Fruit fly (Drosophila melanogaster) whole organism, larva: Measurements from ENCODE around the gene CG7914.

Source experiments
- noc ChIP-seq: fragments of 200-800 bp; sonication (Bioruptor generic); optimal IDR thresholded peaks from 3 replicates; lab custom pipeline; 2019; ENCODE audit warnings: missing biosample characterization, mild to moderate bottlenecking, missing genetic modification characterization, moderate library complexity

The CG7914 gene

DNA sequence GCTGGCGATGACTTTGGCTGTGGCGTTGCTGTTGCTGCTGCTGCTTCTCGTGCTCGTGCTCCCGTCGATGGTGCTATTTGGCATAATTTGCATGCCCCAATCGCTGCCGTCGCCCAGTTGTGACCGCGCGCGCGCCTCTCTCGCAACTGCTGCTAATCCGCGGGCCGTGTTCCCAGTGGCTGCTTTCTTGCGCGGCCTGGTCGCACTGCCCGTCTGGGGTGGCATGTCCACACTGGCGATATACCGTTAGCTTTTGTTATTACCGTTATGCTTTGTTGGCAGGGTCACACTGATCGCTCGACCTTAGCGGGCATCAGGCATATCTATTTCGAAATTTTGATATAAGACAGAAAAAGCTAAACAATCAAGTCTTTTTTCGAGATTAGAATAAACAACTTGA, 8.4 kb upstream of the CG7914 start, which contains the start of gene CG7990:
TSS of gene CG7990 (minus strand) at position 350 of the 400 bp plus-strand sequence.
- no peak for TF ChIP-seq noc

- no peak for TF ChIP-seq noc
Observed at dm6 chrX:19191597-19191996, 1.7 kb downstream of the CG7914 start.

DNA sequence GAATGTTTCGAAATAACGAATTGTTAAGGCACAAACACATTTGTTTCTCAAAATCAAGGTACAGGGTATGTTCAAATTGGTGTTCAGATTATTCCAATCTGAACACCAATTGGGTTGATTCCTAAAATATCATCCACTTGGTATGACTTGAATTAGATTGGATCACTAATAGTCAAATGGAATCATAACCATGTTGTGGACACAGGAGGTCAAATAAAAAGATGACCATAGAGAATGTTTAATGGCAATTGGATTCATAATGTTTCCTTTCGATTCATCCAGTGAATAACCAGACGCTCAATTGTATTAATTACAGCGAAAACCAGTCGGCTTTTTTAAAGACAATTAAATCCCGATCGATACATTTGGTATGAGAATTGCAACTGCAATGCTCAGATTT, 2.2 kb downstream of the CG7914 start:
- no peak for TF ChIP-seq noc

dm6 chrX:19189903-19190302, 3.3 kb downstream of the CG7914 start, which contains the start of gene HP1D3csd:
TSS of gene HP1D3csd (plus strand) at chrX:19190214.
- no peak for TF ChIP-seq noc

DNA sequence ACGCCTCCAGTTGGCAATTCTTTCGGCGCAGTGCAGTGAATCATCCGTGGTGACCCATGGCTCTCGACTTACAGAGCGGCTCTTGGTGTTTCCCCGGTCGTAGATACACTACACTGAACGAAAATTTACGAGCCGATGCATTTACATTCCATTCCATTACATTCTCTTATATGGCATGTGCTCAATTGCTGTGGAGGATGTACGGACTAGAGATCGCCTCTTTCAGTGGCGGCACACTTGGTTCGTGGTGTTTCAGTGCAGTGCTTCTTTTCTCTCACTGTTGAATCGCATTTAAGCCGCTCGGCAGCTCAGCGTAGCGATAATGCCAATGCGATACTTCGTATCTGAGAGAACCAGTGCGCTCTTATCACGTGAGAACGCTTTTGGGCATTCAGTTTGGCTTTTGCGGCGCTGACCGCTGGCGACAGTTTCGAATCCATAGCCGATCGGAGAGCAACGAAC, 5.6 kb downstream of the CG7914 start, which contains the start of gene Mec2:
TSS of gene Mec2 (plus strand) at position 412 of the 462 bp plus-strand sequence.
- TF ChIP-seq noc: peak; percentile 21

- TF ChIP-seq noc: no peak
Observed at dm6 chrX:19183121-19183520, 10.1 kb downstream of the CG7914 start, which contains the start of gene CG33253. TSS of gene CG33253 (plus strand) at chrX:19183421.

DNA sequence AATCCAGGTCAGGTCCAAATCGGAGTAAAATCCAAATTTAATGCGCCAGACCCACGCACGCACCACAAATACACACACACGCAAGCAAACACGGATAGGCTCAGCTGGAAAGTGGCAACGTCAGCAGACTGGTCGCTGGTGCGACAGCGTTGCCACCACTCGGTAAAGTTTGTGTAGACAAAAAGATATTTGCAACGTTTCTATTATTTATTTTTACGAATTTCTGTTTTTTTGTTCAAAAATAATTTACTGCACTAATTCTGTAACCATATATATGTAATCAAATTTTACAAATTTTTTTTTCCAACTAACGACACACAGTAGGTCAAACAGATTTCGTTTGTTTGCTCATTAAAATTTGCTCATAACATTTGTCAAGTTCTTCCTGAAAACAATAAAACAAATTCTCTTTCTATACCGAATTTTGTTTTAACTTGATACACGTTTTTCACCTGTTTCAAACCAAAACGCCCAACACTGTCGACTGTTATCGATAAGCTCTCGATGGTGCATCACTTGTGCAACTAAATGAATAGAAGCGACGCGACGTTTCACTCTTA, 13.5 kb downstream of the CG7914 start, which contains the start of the genes CG7556 and CG7453:
TSS of gene CG7556 (minus strand) at position 135 of the 560 bp plus-strand sequence.
TSS of gene CG7453 (plus strand) at position 478 of the 560 bp plus-strand sequence.
- peak; percentile 69 for TF ChIP-seq noc

DNA sequence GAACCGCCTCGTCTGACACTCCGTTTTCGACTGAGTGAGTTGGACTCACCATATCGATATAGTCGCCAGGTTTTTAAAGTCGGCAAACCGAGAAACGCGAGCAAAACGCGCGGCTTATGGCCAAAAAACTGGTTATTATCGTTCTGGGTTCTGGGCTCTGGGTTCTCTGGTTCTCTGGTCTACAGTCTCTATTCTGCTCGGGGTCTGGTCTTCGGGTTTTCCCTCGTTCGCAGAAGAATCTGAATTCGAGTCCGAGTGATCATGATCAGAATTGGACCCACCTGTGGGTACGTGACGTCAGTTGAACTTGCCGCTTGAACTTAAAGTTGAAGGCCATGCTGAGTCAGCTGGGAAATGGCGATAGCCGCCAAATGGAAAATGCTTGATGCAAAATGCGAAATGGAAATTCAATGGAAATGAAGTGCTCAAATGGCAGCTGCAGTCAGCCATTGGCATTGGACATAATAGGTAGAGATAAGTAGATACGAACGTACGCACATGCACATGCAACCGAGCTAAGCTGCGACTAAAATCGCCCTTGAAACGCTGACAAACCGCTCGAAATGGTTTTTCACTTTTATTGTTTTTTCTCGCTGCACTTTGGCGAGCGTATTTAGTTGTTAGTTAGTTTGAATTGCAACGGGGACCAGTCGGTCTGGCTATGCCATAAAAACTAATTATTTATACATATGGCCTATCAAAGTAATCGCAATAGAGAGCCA, 18.2 kb downstream of the CG7914 start, which contains the start of gene CG33939:
TSS of gene CG33939 (minus strand) at position 51 of the 722 bp plus-strand sequence.
- TF ChIP-seq noc: no peak

DNA sequence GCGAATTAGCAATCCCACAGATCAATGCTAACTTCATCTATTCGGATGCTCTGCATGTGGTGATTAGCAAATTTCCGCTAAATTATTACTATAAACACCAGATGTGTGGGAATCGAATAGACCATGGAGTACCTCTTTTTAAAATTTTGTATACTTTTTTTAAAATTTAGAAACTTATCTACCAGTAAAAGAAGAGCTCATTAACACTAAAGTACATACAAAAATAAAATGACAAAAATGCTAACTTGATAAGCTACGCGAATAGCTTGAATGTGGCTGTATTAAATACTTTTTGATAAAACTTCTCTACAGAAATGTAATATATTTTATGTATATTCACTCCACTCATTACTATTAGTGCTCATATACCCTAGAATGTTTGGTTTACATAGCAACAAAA, 19.2 kb downstream of the CG7914 start:
- TF ChIP-seq noc: peak; percentile 44

dm6 chrX:19172955-19173354, 20.3 kb downstream of the CG7914 start:
- TF ChIP-seq noc: no peak

DNA sequence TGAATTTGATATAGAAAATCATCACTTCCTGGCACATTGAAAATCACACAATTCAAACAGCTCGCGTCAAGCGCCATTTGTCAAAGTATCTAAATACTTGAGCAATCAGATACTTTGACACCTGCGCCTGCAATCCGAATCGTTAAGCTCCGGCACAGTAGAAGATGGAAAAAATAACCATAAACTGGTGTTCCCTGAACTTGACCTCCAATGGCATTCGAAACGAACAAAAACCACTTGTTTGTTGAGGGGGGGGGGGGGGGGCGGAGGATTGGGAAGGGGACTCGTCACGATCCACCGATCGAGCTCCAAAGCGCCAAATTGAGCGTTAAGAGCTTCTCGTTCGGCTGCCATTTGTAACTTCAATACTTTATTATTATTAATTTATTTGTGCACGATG, 21.3 kb downstream of the CG7914 start:
- no peak for TF ChIP-seq noc

- no peak for TF ChIP-seq noc
Observed at dm6 chrX:19170791-19171190, 22.5 kb downstream of the CG7914 start, which contains the start of gene Inx5. TSS of gene Inx5 (minus strand) at chrX:19170883.

dm6 chrX:19167586-19168403, 25.5 kb downstream of the CG7914 start:
- TF ChIP-seq noc: no peak

dm6 chrX:19167032-19167568, 26.1 kb downstream of the CG7914 start, which contains the start of gene RhoGAP18B:
TSS of gene RhoGAP18B (minus strand) at chrX:19167082.
- no peak for TF ChIP-seq noc

- peak; percentile 52 for TF ChIP-seq noc
Observed at dm6 chrX:19166152-19166935, 26.9 kb downstream of the CG7914 start.
